Fruit fly (Drosophila melanogaster) whole organism, prepupa: ENCODE measurements around the gene Pdss2.

ENCODE experiments used
- Blimp-1 ChIP-seq: fragments of 200-800 bp; sonication (Bioruptor generic); optimal IDR thresholded peaks from 3 replicates; lab custom pipeline; 2017; ENCODE audit warnings: missing biosample characterization, missing genetic modification characterization, mild to moderate bottlenecking, moderate library complexity, missing genetic modification reagents
- CG11294 ChIP-seq: fragments of 200-800 bp; sonication (Bioruptor generic); IDR thresholded peaks from 2 replicates; pipeline ENCODE4 v1.3.6; 2022; ENCODE audit warnings: missing biosample characterization, missing genetic modification characterization
- CG11762 ChIP-seq: fragments of 200-800 bp; sonication (Bioruptor generic); optimal IDR thresholded peaks from 3 replicates; lab custom pipeline; 2016; ENCODE audit warnings: missing biosample characterization, missing genetic modification characterization; ENCODE audit not compliant: insufficient read depth
- CG15336 ChIP-seq: fragments of 200-800 bp; sonication (Bioruptor generic); IDR thresholded peaks from 2 replicates; pipeline ENCODE4 v1.3.6; 2022; ENCODE audit warnings: missing biosample characterization, missing genetic modification characterization
- CG1621 ChIP-seq: fragments of 200-800 bp; sonication (Bioruptor generic); optimal IDR thresholded peaks from 3 replicates; lab custom pipeline; 2018; ENCODE audit warnings: missing biosample characterization, mild to moderate bottlenecking, missing genetic modification characterization
- CG16779 ChIP-seq: fragments of 200-800 bp; sonication (Bioruptor generic); optimal IDR thresholded peaks from 3 replicates; lab custom pipeline; 2017; ENCODE audit warnings: missing biosample characterization, mild to moderate bottlenecking, missing genetic modification characterization
- CG32006 ChIP-seq: fragments of 200-800 bp; sonication (Bioruptor generic); optimal IDR thresholded peaks from 3 replicates; lab custom pipeline; 2017; ENCODE audit warnings: missing biosample characterization, mild to moderate bottlenecking, missing genetic modification characterization
- CG34406 ChIP-seq: fragments of 200-800 bp; sonication (Bioruptor generic); optimal IDR thresholded peaks from 3 replicates; lab custom pipeline; 2016; ENCODE audit warnings: missing biosample characterization, missing genetic modification characterization
- CG3919 ChIP-seq: fragments of 200-800 bp; sonication (Bioruptor generic); optimal IDR thresholded peaks from 3 replicates; lab custom pipeline; 2016; ENCODE audit warnings: missing biosample characterization, missing genetic modification characterization
- CG4318 ChIP-seq: fragments of 200-800 bp; sonication (Bioruptor generic); optimal IDR thresholded peaks from 3 replicates; lab custom pipeline; 2017; ENCODE audit warnings: missing biosample characterization, mild to moderate bottlenecking, missing genetic modification characterization
- CG6163 ChIP-seq: fragments of 200-800 bp; sonication (Bioruptor generic); IDR thresholded peaks from 3 replicates; pipeline ENCODE4 v1.3.6; 2022; ENCODE audit warnings: missing biosample characterization, missing genetic modification characterization
- CG6276 ChIP-seq: fragments of 200-800 bp; sonication (Bioruptor generic); optimal IDR thresholded peaks from 2 replicates; lab custom pipeline; 2017; ENCODE audit warnings: missing biosample characterization, mild to moderate bottlenecking, missing genetic modification characterization
- CG6792 ChIP-seq: fragments of 200-800 bp; sonication (Bioruptor generic); optimal IDR thresholded peaks from 3 replicates; lab custom pipeline; 2016; ENCODE audit warnings: missing biosample characterization, missing genetic modification characterization
- CG6854 ChIP-seq: fragments of 200-800 bp; sonication (Bioruptor generic); optimal IDR thresholded peaks from 2 replicates; lab custom pipeline; 2017; ENCODE audit warnings: missing biosample characterization, mild to moderate bottlenecking, missing genetic modification characterization
- CG7368 ChIP-seq: fragments of 200-800 bp; sonication (Bioruptor generic); optimal IDR thresholded peaks from 3 replicates; lab custom pipeline; 2016; ENCODE audit warnings: missing biosample characterization, missing genetic modification characterization
- CG9139 ChIP-seq: fragments of 200-800 bp; sonication (Bioruptor generic); optimal IDR thresholded peaks from 3 replicates; lab custom pipeline; 2017; ENCODE audit warnings: missing biosample characterization, mild to moderate bottlenecking, missing genetic modification characterization
- Eip78C ChIP-seq: fragments of 200-800 bp; sonication (Bioruptor generic); peaks from one replicate; lab custom pipeline; 2016; ENCODE audit warnings: missing biosample characterization, missing genetic modification characterization
- Eip93F ChIP-seq: fragments of 200-800 bp; sonication (Bioruptor generic); optimal IDR thresholded peaks from 2 replicates; lab custom pipeline; 2016; ENCODE audit warnings: missing biosample characterization, mild to moderate bottlenecking, missing genetic modification characterization
- Ets96B ChIP-seq: fragments of 200-800 bp; optimal IDR thresholded peaks from 2 replicates; lab custom pipeline; 2019; ENCODE audit warnings: missing biosample characterization, mild to moderate bottlenecking, missing genetic modification characterization, moderate library complexity
- Gug ChIP-seq: fragments of 200-800 bp; sonication (Bioruptor generic); IDR thresholded peaks from 2 replicates; pipeline ENCODE4 v1.3.6; 2022; ENCODE audit warnings: missing biosample characterization, missing genetic modification characterization
- Hr38 ChIP-seq: sonication (Bioruptor generic); optimal IDR thresholded peaks from 2 replicates; lab custom pipeline; 2016; ENCODE audit warnings: missing biosample characterization, missing genetic modification characterization
- Hr4 ChIP-seq: fragments of 200-800 bp; sonication (Bioruptor generic); optimal IDR thresholded peaks from 3 replicates; lab custom pipeline; 2016; ENCODE audit warnings: missing biosample characterization, missing genetic modification characterization
- Met ChIP-seq: fragments of 200-800 bp; sonication (Bioruptor generic); optimal IDR thresholded peaks from 3 replicates; lab custom pipeline; 2016; ENCODE audit warnings: missing biosample characterization, missing genetic modification characterization
- Sox102F ChIP-seq: fragments of 200-800 bp; sonication (Bioruptor generic); optimal IDR thresholded peaks from 2 replicates; lab custom pipeline; 2016; ENCODE audit warnings: missing biosample characterization, mild to moderate bottlenecking, missing genetic modification characterization
- Sox15 ChIP-seq: fragments of 200-800 bp; sonication (Bioruptor generic); optimal IDR thresholded peaks from 3 replicates; lab custom pipeline; 2016; ENCODE audit warnings: missing biosample characterization, missing genetic modification characterization
- achi ChIP-seq: fragments of 200-800 bp; sonication (Bioruptor generic); optimal IDR thresholded peaks from 3 replicates; lab custom pipeline; 2016; ENCODE audit warnings: missing biosample characterization, missing genetic modification characterization
- acj6 ChIP-seq: fragments of 200-800 bp; sonication (Bioruptor generic); optimal IDR thresholded peaks from 3 replicates; lab custom pipeline; 2016; ENCODE audit warnings: missing biosample characterization, missing genetic modification characterization
- dsx ChIP-seq: fragments of 200-800 bp; optimal IDR thresholded peaks from 3 replicates; lab custom pipeline; 2019; ENCODE audit warnings: missing biosample characterization, mild to moderate bottlenecking, missing genetic modification characterization, moderate library complexity; ENCODE audit not compliant: poor library complexity, severe bottlenecking
- eg ChIP-seq: fragments of 200-800 bp; sonication (Bioruptor generic); IDR thresholded peaks from 3 replicates; pipeline ENCODE4 v1.3.6; 2022; ENCODE audit warnings: missing biosample characterization, missing genetic modification characterization
- esn ChIP-seq: fragments of 200-800 bp; sonication (Bioruptor generic); optimal IDR thresholded peaks from 2 replicates; lab custom pipeline; 2016; ENCODE audit warnings: missing biosample characterization, mild to moderate bottlenecking, missing genetic modification characterization, moderate library complexity
- fd59A ChIP-seq: fragments of 200-800 bp; sonication (Bioruptor generic); optimal IDR thresholded peaks from 2 replicates; lab custom pipeline; 2017; ENCODE audit warnings: missing biosample characterization, mild to moderate bottlenecking, missing genetic modification characterization, missing genetic modification reagents
- fd85E ChIP-seq: fragments of 200-800 bp; sonication (Bioruptor generic); optimal IDR thresholded peaks from 3 replicates; lab custom pipeline; 2016; ENCODE audit warnings: missing biosample characterization, missing genetic modification characterization
- fkh ChIP-seq: fragments of 200-800 bp; sonication (Bioruptor generic); optimal IDR thresholded peaks from 3 replicates; lab custom pipeline; 2017; ENCODE audit warnings: missing biosample characterization, mild to moderate bottlenecking, missing genetic modification characterization, moderate library complexity
- net ChIP-seq: fragments of 200-800 bp; sonication (Bioruptor generic); optimal IDR thresholded peaks from 3 replicates; lab custom pipeline; 2016; ENCODE audit warnings: missing biosample characterization, missing genetic modification characterization
- pdm3 ChIP-seq: fragments of 200-800 bp; sonication (Bioruptor generic); optimal IDR thresholded peaks from 3 replicates; lab custom pipeline; 2016; ENCODE audit warnings: missing biosample characterization, missing genetic modification characterization
- salr ChIP-seq, 2 experiments: fragments of 200-800 bp; sonication (Bioruptor generic); optimal IDR thresholded peaks; 3 replicates each; lab custom pipeline; 2016 to 2018; ENCODE audit warnings: missing biosample characterization in 2 of 2, missing genetic modification characterization in 2 of 2, mild to moderate bottlenecking in 1 of 2
- spab ChIP-seq: fragments of 200-800 bp; sonication (Bioruptor generic); optimal IDR thresholded peaks from 2 replicates; lab custom pipeline; 2017; ENCODE audit warnings: missing biosample characterization, mild to moderate bottlenecking, missing genetic modification characterization, missing genetic modification reagents
- ss ChIP-seq, 2 experiments: fragments of 200-800 bp; sonication (Bioruptor generic); optimal IDR thresholded peaks; 2 replicates in 1 of 2; 3 replicates in 1 of 2; lab custom pipeline; 2017 to 2018; ENCODE audit warnings: mild to moderate bottlenecking in 2 of 2, missing biosample characterization in 2 of 2, missing genetic modification characterization in 2 of 2, moderate library complexity in 1 of 2
- topi ChIP-seq: fragments of 200-800 bp; sonication (Bioruptor generic); optimal IDR thresholded peaks from 3 replicates; lab custom pipeline; 2016; ENCODE audit warnings: missing biosample characterization, missing genetic modification characterization
- vri ChIP-seq: fragments of 200-800 bp; sonication (Bioruptor generic); optimal IDR thresholded peaks from 3 replicates; lab custom pipeline; 2016; ENCODE audit warnings: missing biosample characterization, mild to moderate bottlenecking, missing genetic modification characterization

Pdss2 gene

DNA sequence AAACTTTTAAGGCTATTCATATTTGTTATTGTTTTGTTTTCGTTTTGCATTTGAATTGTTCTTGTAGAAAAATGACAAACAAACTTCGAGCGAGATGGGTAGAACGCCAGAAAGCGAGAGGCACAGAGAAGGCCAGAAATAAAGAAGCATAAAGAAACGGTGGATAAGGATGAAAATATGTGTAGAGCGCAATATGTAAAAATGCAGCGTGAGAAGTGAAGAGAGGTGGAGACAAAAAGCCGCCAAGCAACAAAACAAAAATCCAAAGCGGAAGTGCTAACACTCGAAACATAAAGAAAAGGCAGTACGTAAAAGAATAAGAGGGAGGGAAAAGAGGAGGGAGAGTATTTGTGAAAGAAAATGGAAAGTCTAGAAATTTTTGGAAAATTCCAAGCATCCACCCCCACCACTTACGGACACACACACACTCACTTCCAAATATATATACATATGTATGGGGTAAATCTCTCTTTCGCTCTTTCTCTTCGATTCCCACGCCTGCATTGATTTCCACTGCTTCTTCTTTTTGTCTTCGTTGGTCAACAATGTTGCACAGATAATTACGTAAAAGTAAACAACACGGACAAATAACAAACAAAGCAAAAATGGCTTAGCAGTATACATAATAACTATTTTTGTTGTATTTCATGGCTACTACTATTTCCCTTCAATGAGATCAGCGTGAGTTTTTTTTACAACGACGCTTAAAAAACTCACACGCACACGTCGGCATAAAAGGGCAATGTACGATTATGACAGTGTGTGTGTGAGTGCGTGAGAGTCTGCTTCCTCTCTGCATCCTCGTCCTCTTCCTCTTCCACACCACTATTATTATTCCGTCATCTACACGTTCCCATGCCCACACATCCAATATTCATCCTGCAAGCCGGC is 20.1 kb upstream of the Pdss2 start:
- TF ChIP-seq CG6163 (GFP tag; lab: Robert Waterston, UW) (peak; percentile 57; the same call in 2 of the 3 replicates), dsx (GFP tag; lab: Kevin White, UChicago) (peak; percentile 98), topi (no peak)

DNA sequence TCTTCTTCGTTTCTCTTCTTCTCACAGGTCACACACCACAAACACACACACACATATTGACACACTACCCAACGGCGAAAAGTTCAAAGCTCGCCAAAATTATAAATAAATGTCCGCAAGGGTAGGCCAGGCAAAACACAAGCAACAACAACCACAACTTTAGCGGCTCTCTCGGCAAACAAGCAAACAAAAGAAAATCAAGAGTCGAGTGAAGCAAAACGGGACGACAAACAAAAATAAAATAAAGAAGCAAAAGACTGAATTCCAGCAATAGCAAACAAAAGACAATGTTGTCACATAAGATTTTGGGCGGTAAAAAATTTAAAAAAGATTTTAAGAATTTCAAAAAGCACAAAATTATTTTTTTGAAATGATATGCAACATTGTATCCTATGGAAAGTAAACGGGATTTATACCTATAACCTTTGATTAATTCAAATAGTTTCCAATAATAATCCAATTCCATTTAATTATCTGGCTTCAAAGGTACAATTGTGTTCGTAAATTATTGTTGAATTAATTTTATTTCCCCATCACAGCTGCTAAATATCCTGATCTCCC is 19.4 kb upstream of the Pdss2 start:
- TF ChIP-seq Hr38 (GFP tag; lab: Kevin White, UChicago) (no peak), Sox102F (GFP tag; lab: Kevin White, UChicago) (peak; percentile 12), Blimp-1 (no peak), CG11294 (no peak), Gug (no peak), fd59A (no peak), CG34406 (GFP tag; lab: Kevin White, UChicago) (peak; percentile 7), esn (GFP tag; lab: Kevin White, UChicago) (peak; percentile 19), Eip78C (peak; percentile 77), Hr4 (GFP tag; lab: Kevin White, UChicago) (no peak), salr (GFP tag; optimal IDR thresholded peaks at IDR 0.05; lab: Kevin White, UChicago) (peak in 1 of 2 experiments; percentile 7), fkh (GFP tag; lab: Kevin White, UChicago) (peak; percentile 63), net (GFP tag; lab: Kevin White, UChicago) (no peak), Met (GFP tag; lab: Kevin White, UChicago) (peak; percentile 8), Ets96B (tag; lab: Kevin White, UChicago) (no peak), CG6854 (GFP tag; lab: Kevin White, UChicago) (no peak), pdm3 (GFP tag; lab: Kevin White, UChicago) (peak; percentile 7), spab (GFP tag; lab: Kevin White, UChicago) (no peak), achi (peak; percentile 18)
- TF ChIP-seq, all 60 proteins: peak for 9

DNA sequence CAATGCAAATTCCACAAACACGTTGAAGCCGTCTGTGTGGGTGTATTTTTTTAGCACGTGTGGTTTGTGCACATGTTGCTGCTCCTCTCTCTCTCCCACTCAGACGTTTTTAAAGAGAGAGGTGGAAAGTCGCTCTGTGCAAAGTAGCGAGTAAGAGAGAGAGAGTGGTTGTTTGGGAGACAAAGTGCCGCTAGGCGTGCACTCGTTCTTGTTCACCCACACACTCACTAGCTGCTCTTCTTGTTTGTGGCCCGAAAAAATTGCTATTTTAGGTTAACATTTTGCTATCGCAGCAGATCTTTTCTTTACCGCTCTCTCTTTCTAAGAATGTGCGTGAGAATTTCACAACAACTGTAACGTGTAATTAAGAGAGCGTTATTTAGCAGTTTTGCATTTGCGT is 18.8 kb upstream of the Pdss2 start:
- TF ChIP-seq CG11762 (GFP tag; lab: Kevin White, UChicago) = no peak
- TF ChIP-seq eg (GFP tag; lab: Robert Waterston, UW) = peak; percentile 24; the same call in 1 of the 3 replicates
- no peak for TF ChIP-seq Hr4 (GFP tag; lab: Kevin White, UChicago)
- TF ChIP-seq CG15336 (GFP tag; lab: Robert Waterston, UW) = no peak; the same call in 1 of the 2 replicates
- peak in 1 of 2 experiments; percentile 2 for TF ChIP-seq ss (GFP tag; optimal IDR thresholded peaks at IDR 0.05; lab: Kevin White, UChicago)
- peak; percentile 21 for TF ChIP-seq fd85E
- TF ChIP-seq Eip93F = no peak
- peak; percentile 39; the same call in 1 of the 3 replicates for TF ChIP-seq CG6163 (GFP tag; lab: Robert Waterston, UW)
- TF ChIP-seq, all 60 proteins: peak for 4

DNA sequence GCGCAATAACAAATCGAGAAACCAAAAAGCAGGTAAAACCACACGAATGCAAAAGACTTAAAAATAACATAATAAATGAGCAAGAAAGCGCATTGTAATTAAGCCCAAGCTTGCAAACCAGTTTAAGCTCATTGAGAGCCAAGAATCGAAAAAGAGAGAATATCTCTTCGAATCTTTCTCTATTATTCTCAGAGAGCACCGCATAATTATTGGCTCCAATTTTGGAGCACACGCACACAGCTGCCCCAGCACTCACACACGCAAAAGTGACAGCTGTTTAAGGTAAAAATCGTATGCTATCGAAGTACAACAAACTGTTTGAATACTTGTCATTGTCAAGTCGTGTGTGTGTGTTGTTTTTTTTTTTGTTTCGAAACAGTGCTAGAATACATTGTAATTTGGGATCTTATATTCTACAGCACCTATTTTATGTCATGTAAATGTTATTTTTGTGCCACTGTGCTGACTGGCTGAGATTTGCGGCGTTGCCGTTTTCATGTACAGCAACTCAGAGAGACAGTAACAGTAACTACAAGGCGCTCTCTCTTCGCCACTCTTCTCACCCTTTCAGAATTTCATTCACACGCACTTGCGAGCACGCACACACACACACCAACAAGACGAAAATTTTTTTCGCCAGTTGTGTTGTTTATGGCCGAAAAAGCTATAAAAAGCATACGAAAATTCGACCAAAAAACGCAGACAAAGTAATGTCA is 18.2 kb upstream of the Pdss2 start:
- TF ChIP-seq CG16779 (tag; lab: Kevin White, UChicago) (peak; percentile 68), fd85E (peak; percentile 32), topi (peak; percentile 85), vri (peak; percentile 78), achi (peak; percentile 87), Ets96B (tag; lab: Kevin White, UChicago) (peak; percentile 31), CG3919 (GFP tag; lab: Kevin White, UChicago) (peak; percentile 84), spab (GFP tag; lab: Kevin White, UChicago) (peak; percentile 34), esn (GFP tag; lab: Kevin White, UChicago) (peak; percentile 88), Eip93F (no peak), CG4318 (peak; percentile 27), CG32006 (GFP tag; lab: Kevin White, UChicago) (peak; percentile 73), fd59A (peak; percentile 12), ss (GFP tag; optimal IDR thresholded peaks at IDR 0.05; lab: Kevin White, UChicago) (peak; percentile 22 to 43), CG9139 (GFP tag; lab: Kevin White, UChicago) (peak; percentile 26), CG6276 (GFP tag; lab: Kevin White, UChicago) (peak; percentile 68), Sox15 (GFP tag; lab: Kevin White, UChicago) (peak; percentile 64), CG1621 (peak; percentile 46), acj6 (peak; percentile 78), Hr38 (GFP tag; lab: Kevin White, UChicago) (no peak), CG7368 (peak; percentile 60), CG6792 (GFP tag; lab: Kevin White, UChicago) (peak; percentile 78), Met (GFP tag; lab: Kevin White, UChicago) (peak; percentile 88)
